Worm (Caenorhabditis elegans) whole organism, young adult: ENCODE measurements around the gene nhr-199.
A peak's percentile ranks its signal among the peaks of the same experiment; 100 is the strongest.

Experiments
- B0035.1 ChIP-seq: sonication (generic microtip); optimal IDR thresholded peaks from 2 replicates; lab custom pipeline; 2016; ENCODE audit warnings: missing genetic modification characterization, mild to moderate bottlenecking, missing compliant biosample characterization, missing genotype, missing genetic modification reagents
- B0261.1 ChIP-seq: sonication (generic microtip); optimal IDR thresholded peaks from 2 replicates; lab custom pipeline; 2016; ENCODE audit warnings: mild to moderate bottlenecking, missing genetic modification characterization, moderate library complexity, missing compliant biosample characterization
- F22D6.2 ChIP-seq: sonication (generic microtip); optimal IDR thresholded peaks from 2 replicates; lab custom pipeline; 2016; ENCODE audit warnings: mild to moderate bottlenecking, missing genetic modification characterization, missing compliant biosample characterization
- F23B12.7 ChIP-seq: sonication (generic microtip); optimal IDR thresholded peaks from 2 replicates; lab custom pipeline; 2017; ENCODE audit warnings: missing genetic modification characterization, mild to moderate bottlenecking, missing compliant biosample characterization, antibody characterized with exemption, moderate library complexity; ENCODE audit not compliant: insufficient read depth
- F37B4.10 ChIP-seq: fragments of 200-800 bp; sonication (Bioruptor generic); IDR thresholded peaks from 2 replicates; pipeline ENCODE4 v1.3.6; 2022; ENCODE audit warnings: missing genetic modification characterization, missing compliant biosample characterization
- F49E8.2 ChIP-seq: sonication (generic microtip); optimal IDR thresholded peaks from 3 replicates; lab custom pipeline; 2017; ENCODE audit warnings: missing genetic modification characterization, mild to moderate bottlenecking, missing compliant biosample characterization, antibody characterized with exemption, moderate library complexity; ENCODE audit not compliant: insufficient read depth
- Y53F4B.3 ChIP-seq: fragments of 200-800 bp; sonication (Bioruptor generic); IDR thresholded peaks from 2 replicates; pipeline ENCODE4 v1.3.6; 2022; ENCODE audit warnings: missing genetic modification reagents, missing genetic modification characterization, missing compliant biosample characterization
- Y56A3A.18 ChIP-seq: fragments of 200-800 bp; sonication (Bioruptor generic); IDR thresholded peaks from 2 replicates; pipeline ENCODE4 v1.3.6; 2022; ENCODE audit warnings: missing genetic modification reagents, missing genetic modification characterization, missing compliant biosample characterization
- aptf-2 ChIP-seq: fragments of 200-800 bp; sonication (Bioruptor generic); conservative IDR thresholded peaks from 2 replicates; pipeline ENCODE4 v1.3.6; 2022; ENCODE audit warnings: missing genetic modification reagents, missing genetic modification characterization, missing compliant biosample characterization
- attf-5 ChIP-seq: fragments of 200-800 bp; sonication (Bioruptor generic); optimal IDR thresholded peaks from 2 replicates; lab custom pipeline; 2018; ENCODE audit warnings: mild to moderate bottlenecking, missing genetic modification characterization, missing compliant biosample characterization
- bed-1 ChIP-seq: fragments of 200-800 bp; sonication (Bioruptor generic); IDR thresholded peaks from 2 replicates; pipeline ENCODE4 v1.3.6; 2022; ENCODE audit warnings: missing genetic modification reagents, missing genetic modification characterization, missing compliant biosample characterization
- ceh-100 ChIP-seq: fragments of 200-800 bp; sonication (Bioruptor generic); IDR thresholded peaks from 2 replicates; pipeline ENCODE4 v1.3.6; 2022; ENCODE audit warnings: missing genetic modification reagents, missing genetic modification characterization, missing compliant biosample characterization
- ceh-58 ChIP-seq: fragments of 200-800 bp; sonication (Bioruptor generic); IDR thresholded peaks from 2 replicates; pipeline ENCODE4 v1.3.6; 2022; ENCODE audit warnings: missing genetic modification characterization, missing compliant biosample characterization
- ceh-79 ChIP-seq: sonication (generic microtip); optimal IDR thresholded peaks from 2 replicates; lab custom pipeline; 2017; ENCODE audit warnings: mild to moderate bottlenecking, missing genetic modification characterization, missing compliant biosample characterization
- ceh-91 ChIP-seq: fragments of 200-800 bp; sonication (Bioruptor generic); IDR thresholded peaks from 2 replicates; pipeline ENCODE4 v1.3.6; 2022; ENCODE audit warnings: missing genetic modification reagents, missing genetic modification characterization, missing compliant biosample characterization
- dox-1 ChIP-seq: fragments of 200-800 bp; sonication (Bioruptor generic); IDR thresholded peaks from 2 replicates; pipeline ENCODE4 v1.3.6; 2022; ENCODE audit warnings: missing genetic modification reagents, missing genetic modification characterization, missing compliant biosample characterization
- efl-1 ChIP-seq: fragments of 150-350 bp; optimal IDR thresholded peaks from 2 replicates; lab custom pipeline; 2014; ENCODE audit warnings: missing biosample characterization, missing genetic modification reagents, missing genetic modification characterization
- egl-44 ChIP-seq: fragments of 200-800 bp; sonication (Bioruptor generic); IDR thresholded peaks from 2 replicates; pipeline ENCODE4 v1.3.6; 2022; ENCODE audit warnings: missing genetic modification reagents, missing genetic modification characterization, missing compliant biosample characterization
- ekl-4 ChIP-seq: fragments of 200-800 bp; sonication (Bioruptor generic); IDR thresholded peaks from 2 replicates; pipeline ENCODE4 v1.3.6; 2022; ENCODE audit warnings: missing genetic modification reagents, missing genetic modification characterization, missing compliant biosample characterization
- fkh-3 ChIP-seq: sonication (generic microtip); optimal IDR thresholded peaks from 2 replicates; lab custom pipeline; 2016; ENCODE audit warnings: mild to moderate bottlenecking, missing genetic modification characterization, missing compliant biosample characterization
- him-1 ChIP-seq: sonication (generic microtip); optimal IDR thresholded peaks from 2 replicates; lab custom pipeline; 2016; ENCODE audit warnings: missing genotype, missing genetic modification reagents, missing genetic modification characterization, missing compliant biosample characterization
- hlh-12 ChIP-seq: sonication (generic microtip); optimal IDR thresholded peaks from 2 replicates; lab custom pipeline; 2016; ENCODE audit warnings: missing genetic modification characterization, missing compliant biosample characterization
- hlh-26 ChIP-seq: fragments of 200-800 bp; sonication (Bioruptor generic); conservative IDR thresholded peaks from 2 replicates; pipeline ENCODE4 v1.3.6; 2022; ENCODE audit warnings: missing genetic modification reagents, missing genetic modification characterization, missing compliant biosample characterization
- hmg-1.2 ChIP-seq: fragments of 200-800 bp; sonication (Bioruptor generic); IDR thresholded peaks from 2 replicates; pipeline ENCODE4 v1.3.6; 2022; ENCODE audit warnings: missing genetic modification reagents, missing genetic modification characterization, missing compliant biosample characterization
- hrde-1 ChIP-seq: sonication (generic microtip); optimal IDR thresholded peaks from 2 replicates; lab custom pipeline; 2016; ENCODE audit warnings: missing genetic modification characterization, mild to moderate bottlenecking, missing compliant biosample characterization, moderate library complexity, missing genotype, missing genetic modification reagents, borderline replicate concordance
- hsf-1 ChIP-seq: fragments of 200-800 bp; sonication (Bioruptor generic); IDR thresholded peaks from 2 replicates; pipeline ENCODE4 v1.3.6; 2022; ENCODE audit warnings: missing genetic modification reagents, missing genetic modification characterization, missing compliant biosample characterization
- lin-26 ChIP-seq: fragments of 200-800 bp; sonication (Bioruptor generic); IDR thresholded peaks from 2 replicates; pipeline ENCODE4 v1.3.6; 2022; ENCODE audit warnings: missing genetic modification reagents, missing genetic modification characterization, missing compliant biosample characterization
- lsy-27 ChIP-seq: sonication (generic microtip); optimal IDR thresholded peaks from 2 replicates; lab custom pipeline; 2017; ENCODE audit warnings: missing genetic modification characterization, mild to moderate bottlenecking, missing compliant biosample characterization, antibody characterized with exemption, missing genotype, borderline replicate concordance; ENCODE audit not compliant: insufficient read depth
- madf-8 ChIP-seq: fragments of 200-800 bp; sonication (Bioruptor generic); conservative IDR thresholded peaks from 2 replicates; pipeline ENCODE4 v1.3.6; 2022; ENCODE audit warnings: missing genetic modification reagents, missing genetic modification characterization, missing compliant biosample characterization
- mxl-1 ChIP-seq: sonication (generic microtip); optimal IDR thresholded peaks from 2 replicates; lab custom pipeline; 2016; ENCODE audit warnings: missing genetic modification characterization, missing compliant biosample characterization
- nhr-120 ChIP-seq: fragments of 200-800 bp; sonication (Bioruptor generic); IDR thresholded peaks from 2 replicates; pipeline ENCODE4 v1.3.6; 2022; ENCODE audit warnings: missing genetic modification characterization, missing compliant biosample characterization
- nhr-90 ChIP-seq: sonication (generic microtip); optimal IDR thresholded peaks from 2 replicates; lab custom pipeline; 2016; ENCODE audit warnings: missing genotype, mild to moderate bottlenecking, missing genetic modification characterization, missing compliant biosample characterization
- sea-2 ChIP-seq: fragments of 200-800 bp; sonication (Bioruptor generic); IDR thresholded peaks from 2 replicates; pipeline ENCODE4 v1.3.6; 2022; ENCODE audit warnings: missing genetic modification characterization, missing compliant biosample characterization
- snpc-1.1 ChIP-seq: sonication (generic microtip); optimal IDR thresholded peaks from 2 replicates; lab custom pipeline; 2017; ENCODE audit warnings: missing genetic modification characterization, mild to moderate bottlenecking, missing compliant biosample characterization, antibody characterized with exemption, moderate library complexity, missing genotype, missing genetic modification reagents; ENCODE audit not compliant: insufficient read depth
- snpc-1.3 ChIP-seq: sonication (generic microtip); optimal IDR thresholded peaks from 2 replicates; lab custom pipeline; 2017; ENCODE audit warnings: missing genetic modification characterization, mild to moderate bottlenecking, missing compliant biosample characterization, antibody characterized with exemption, moderate library complexity, missing genotype, missing genetic modification reagents; ENCODE audit not compliant: insufficient read depth
- somi-1 ChIP-seq: fragments of 200-800 bp; sonication (Bioruptor generic); optimal IDR thresholded peaks from 2 replicates; lab custom pipeline; 2018; ENCODE audit warnings: mild to moderate bottlenecking, missing genetic modification characterization, missing compliant biosample characterization
- sptf-2 ChIP-seq: fragments of 200-800 bp; sonication (Bioruptor generic); optimal IDR thresholded peaks from 2 replicates; lab custom pipeline; 2018; ENCODE audit warnings: mild to moderate bottlenecking, missing genetic modification characterization, missing compliant biosample characterization
- zfh-2 ChIP-seq: fragments of 200-800 bp; sonication (Bioruptor generic); conservative IDR thresholded peaks from 2 replicates; pipeline ENCODE4 v1.3.6; 2022; ENCODE audit warnings: missing genetic modification reagents, missing genetic modification characterization, missing compliant biosample characterization
- ztf-22 ChIP-seq: fragments of 200-800 bp; sonication (Bioruptor generic); optimal IDR thresholded peaks from 2 replicates; lab custom pipeline; 2018; ENCODE audit warnings: mild to moderate bottlenecking, missing genetic modification characterization, moderate library complexity, missing compliant biosample characterization

Gene nhr-199

DNA sequence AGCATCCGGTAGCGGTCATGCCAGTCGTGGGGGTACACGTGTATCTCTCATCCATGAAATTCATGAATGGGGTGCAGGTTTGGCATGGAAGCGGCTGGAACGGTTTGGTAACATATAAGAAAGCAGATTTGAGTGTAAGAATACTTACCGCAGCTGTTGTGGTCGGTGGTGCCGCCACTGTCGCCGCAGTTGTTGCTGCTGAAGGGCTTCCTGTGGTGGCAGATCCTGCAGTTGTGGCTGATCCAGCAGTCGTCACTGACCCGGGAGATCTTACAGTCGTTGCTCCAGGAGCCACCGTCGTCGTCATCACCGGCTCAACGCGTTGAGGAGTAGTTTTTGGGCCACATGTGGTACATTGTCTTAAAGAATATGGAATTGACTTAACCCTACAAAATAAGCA is 33.3 kb upstream of the nhr-199 start:
- TF ChIP-seq zfh-2 (GFP tag; lab: Robert Waterston, UW): peak; percentile 79
- no peak for TF ChIP-seq F37B4.10 (GFP tag; lab: Robert Waterston, UW)
- TF ChIP-seq, all 124 proteins: peak for 1

ce11 chrV:15732209-15732608 is 32.5 kb upstream of the nhr-199 start, which contains the start of gene str-38:
Gene str-38 (minus strand): TSS chrV:15732309.
- TF ChIP-seq hmg-1.2 (GFP tag; lab: Robert Waterston, UW) (no peak), ekl-4 (GFP tag; lab: Robert Waterston, UW) (no peak), lsy-27 (tag; lab: Kevin White, UChicago) (no peak), mxl-1 (tag; lab: Kevin White, UChicago) (no peak), him-1 (no peak), dox-1 (GFP tag; lab: Robert Waterston, UW) (no peak)
- TF ChIP-seq, all 124 proteins: peak for 0

ce11 chrV:15730459-15730858 is 30.8 kb upstream of the nhr-199 start, which contains the start of gene Y6E2A.10:
Gene Y6E2A.10 (minus strand): TSS chrV:15730559.
- no peak for TF ChIP-seq nhr-120

DNA sequence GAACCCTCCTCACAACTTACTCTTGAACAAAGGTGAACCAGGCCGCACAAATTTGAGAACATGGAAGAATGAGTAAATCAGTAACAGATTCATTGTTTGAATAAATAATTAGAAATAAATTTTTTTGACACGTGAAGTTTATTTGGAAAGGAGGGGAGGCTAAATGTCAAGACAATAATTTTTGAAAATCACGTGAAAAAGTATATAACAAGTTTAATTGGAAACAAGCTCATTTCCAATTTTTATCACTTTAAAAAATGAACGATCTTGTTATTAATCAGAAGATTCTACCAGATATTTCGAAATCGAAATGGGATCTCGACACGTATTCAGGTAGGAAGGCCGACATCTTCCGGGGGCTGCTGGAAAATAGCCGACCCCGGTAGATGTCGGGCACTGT is 26.9 kb upstream of the nhr-199 start, which contains the start of the genes irld-57 and sfxn-1.3:
Gene irld-57, minus strand, starts transcription at position 101 of the 400 bp plus-strand sequence.
Gene sfxn-1.3, plus strand, starts transcription at position 232 of the 400 bp plus-strand sequence.
- TF ChIP-seq snpc-1.3: no peak
- no peak for TF ChIP-seq ceh-91 (GFP tag; lab: Robert Waterston, UW)
- no peak for TF ChIP-seq B0261.1 (tag; lab: Kevin White, UChicago)
- TF ChIP-seq aptf-2 (GFP tag; lab: Robert Waterston, UW): no peak
- no peak for TF ChIP-seq F22D6.2 (tag; lab: Kevin White, UChicago)
- no peak for TF ChIP-seq zfh-2 (GFP tag; lab: Robert Waterston, UW)
- TF ChIP-seq fkh-3 (tag; lab: Kevin White, UChicago): no peak
- TF ChIP-seq hlh-26: no peak
- TF ChIP-seq ceh-100 (GFP tag; lab: Robert Waterston, UW): no peak
- no peak for TF ChIP-seq madf-8 (GFP tag; lab: Robert Waterston, UW)
- TF ChIP-seq ceh-79 (tag; lab: Kevin White, UChicago): no peak
- no peak for TF ChIP-seq him-1
- TF ChIP-seq bed-1 (GFP tag; lab: Robert Waterston, UW): no peak
- no peak for TF ChIP-seq nhr-90 (tag; lab: Kevin White, UChicago)
- TF ChIP-seq snpc-1.1 (tag; lab: Kevin White, UChicago): no peak
- no peak for TF ChIP-seq ceh-58 (GFP tag; lab: Robert Waterston, UW)

ce11 chrV:15721888-15722287 is 22.2 kb upstream of the nhr-199 start, which contains the start of gene srh-140:
Gene srh-140 (plus strand): TSS chrV:15722188.
- TF ChIP-seq attf-5 (no peak), hrde-1 (tag; lab: Kevin White, UChicago) (no peak), egl-44 (GFP tag; lab: Robert Waterston, UW) (no peak)

- TF ChIP-seq somi-1 (GFP tag; lab: Kevin White, UChicago) (no peak), ztf-22 (GFP tag; lab: Kevin White, UChicago) (no peak), lin-26 (GFP tag; lab: Robert Waterston, UW) (no peak), F23B12.7 (tag; lab: Kevin White, UChicago) (no peak), sptf-2 (GFP tag; lab: Kevin White, UChicago) (no peak), hsf-1 (GFP tag; lab: Robert Waterston, UW) (no peak), sea-2 (GFP tag; lab: Robert Waterston, UW) (no peak), B0035.1 (no peak), Y56A3A.18 (GFP tag; lab: Robert Waterston, UW) (no peak), hlh-12 (tag; lab: Kevin White, UChicago) (no peak), F49E8.2 (no peak), efl-1 (GFP tag; lab: Kevin White, UChicago) (no peak), Y53F4B.3 (GFP tag; lab: Robert Waterston, UW) (no peak)
These were observed 21.7 kb upstream of the nhr-199 start for ce11 chrV:15721431-15721830.
